Fruit fly (Drosophila melanogaster) whole organism, wandering third instar larva: ENCODE results near the gene CG31789.

Experiments used
- Abd-B ChIP-seq: fragments of >200 bp; optimal IDR thresholded peaks from 2 replicates; lab custom pipeline; 2017; ENCODE audit warnings: missing biosample characterization, missing genetic modification characterization
- CG32264 ChIP-seq: fragments of 200-800 bp; sonication (Bioruptor generic); optimal IDR thresholded peaks from 2 replicates; lab custom pipeline; 2016; ENCODE audit warnings: missing biosample characterization, missing genetic modification characterization
- CG9705 ChIP-seq: fragments of 200-800 bp; sonication (Bioruptor generic); optimal IDR thresholded peaks from 2 replicates; lab custom pipeline; 2018; ENCODE audit warnings: missing biosample characterization, mild to moderate bottlenecking, missing genetic modification characterization
- CrebA ChIP-seq: fragments of 200-800 bp; sonication (Bioruptor generic); optimal IDR thresholded peaks from 2 replicates; lab custom pipeline; 2016; ENCODE audit warnings: missing biosample characterization, mild to moderate bottlenecking, missing genetic modification characterization, borderline replicate concordance
- Dif ChIP-seq: fragments of 200-275, 200-300 bp; sonication (Bioruptor generic); optimal IDR thresholded peaks from 2 replicates; lab custom pipeline; 2018; ENCODE audit warnings: missing biosample characterization, missing genetic modification characterization; ENCODE audit not compliant: partially characterized antibody
- GATAd ChIP-seq: sonication (Bioruptor generic); optimal IDR thresholded peaks from 2 replicates; lab custom pipeline; 2016; ENCODE audit warnings: missing biosample characterization, missing genetic modification characterization
- HLH106 ChIP-seq: fragments of 200-800 bp; optimal IDR thresholded peaks from 3 replicates; lab custom pipeline; 2019; ENCODE audit warnings: missing biosample characterization, mild to moderate bottlenecking, missing genetic modification characterization, moderate library complexity
- Hnf4 ChIP-seq: fragments of 200-800 bp; sonication (Bioruptor generic); optimal IDR thresholded peaks from 2 replicates; lab custom pipeline; 2016; ENCODE audit warnings: missing biosample characterization, mild to moderate bottlenecking, missing genetic modification characterization
- Hr83 ChIP-seq: fragments of 200-300 bp; sonication (Bioruptor generic); optimal IDR thresholded peaks from 2 replicates; lab custom pipeline; 2016; ENCODE audit warnings: missing biosample characterization, mild to moderate bottlenecking, missing genetic modification characterization, moderate library complexity; ENCODE audit not compliant: poor library complexity, severe bottlenecking
- Jra ChIP-seq: sonication (Bioruptor generic); optimal IDR thresholded peaks from 2 replicates; lab custom pipeline; 2016; ENCODE audit warnings: missing biosample characterization, missing genetic modification characterization
- Myc ChIP-seq: fragments of >200 bp; optimal IDR thresholded peaks from 2 replicates; lab custom pipeline; 2017
- OdsH ChIP-seq: fragments of 200-800 bp; sonication (Bioruptor generic); optimal IDR thresholded peaks from 2 replicates; lab custom pipeline; 2016; ENCODE audit warnings: missing biosample characterization, mild to moderate bottlenecking, missing genetic modification characterization
- Rel ChIP-seq, 2 experiments: fragments of 200-800 bp; sonication (Bioruptor generic) in 1 of 2; optimal IDR thresholded peaks; 2 replicates in 1 of 2; 3 replicates in 1 of 2; lab custom pipeline; 2016 to 2019; ENCODE audit warnings: mild to moderate bottlenecking in 2 of 2, missing biosample characterization in 2 of 2, missing genetic modification characterization in 2 of 2, moderate library complexity in 1 of 2
- Sp1 ChIP-seq: fragments of 200-800 bp; sonication (Bioruptor generic); optimal IDR thresholded peaks from 3 replicates; lab custom pipeline; 2019; ENCODE audit warnings: missing biosample characterization, mild to moderate bottlenecking, missing genetic modification characterization, moderate library complexity
- br ChIP-seq: fragments of 200-800 bp; sonication (Bioruptor generic); optimal IDR thresholded peaks from 2 replicates; lab custom pipeline; 2016; ENCODE audit warnings: missing biosample characterization, missing genetic modification characterization
- dl ChIP-seq, 2 experiments: fragments of 175-275, 200-275 bp in 1 of 2; fragments of 200-275 bp in 1 of 2; sonication (Bioruptor generic); optimal IDR thresholded peaks; lab custom pipeline; 2018; ENCODE audit warnings: mild to moderate bottlenecking in 2 of 2, missing biosample characterization in 2 of 2, missing genetic modification characterization in 2 of 2, moderate library complexity in 2 of 2; ENCODE audit not compliant: partially characterized antibody in 2 of 2, insufficient read depth in 1 of 2
- dmrt93B ChIP-seq: fragments of 200-800 bp; sonication (Bioruptor generic); optimal IDR thresholded peaks from 2 replicates; lab custom pipeline; 2018; ENCODE audit warnings: missing biosample characterization, mild to moderate bottlenecking, missing genetic modification characterization
- dsf ChIP-seq: sonication (Bioruptor generic); optimal IDR thresholded peaks from 2 replicates; lab custom pipeline; 2016; ENCODE audit warnings: missing biosample characterization, missing genetic modification characterization, borderline replicate concordance
- ey ChIP-seq: fragments of 200-800 bp; sonication (Bioruptor generic); optimal IDR thresholded peaks from 2 replicates; lab custom pipeline; 2016; ENCODE audit warnings: missing biosample characterization, missing genetic modification characterization
- foxo ChIP-seq, 2 experiments: fragments of 200-800 bp; sonication (Bioruptor generic); optimal IDR thresholded peaks; 2 replicates in 1 of 2; 3 replicates in 1 of 2; lab custom pipeline; 2016 to 2017; ENCODE audit warnings: missing biosample characterization in 2 of 2, missing genetic modification characterization in 2 of 2
- fru ChIP-seq: fragments of 200-800 bp; sonication (Bioruptor generic); optimal IDR thresholded peaks from 3 replicates; lab custom pipeline; 2016; ENCODE audit warnings: missing biosample characterization, mild to moderate bottlenecking, missing genetic modification characterization
- h ChIP-seq: fragments of 200-800 bp; sonication (Bioruptor generic); optimal IDR thresholded peaks from 3 replicates; lab custom pipeline; 2016; ENCODE audit warnings: missing biosample characterization, mild to moderate bottlenecking, missing genetic modification characterization
- jim ChIP-seq: fragments of 175-275, 200-325 bp; sonication (Bioruptor generic); optimal IDR thresholded peaks from 2 replicates; lab custom pipeline; 2016; ENCODE audit warnings: missing biosample characterization, mild to moderate bottlenecking, missing genetic modification characterization
- pan ChIP-seq: fragments of >200 bp; optimal IDR thresholded peaks from 2 replicates; lab custom pipeline; 2017
- psq ChIP-seq: fragments of 200-800 bp; sonication (Bioruptor generic); optimal IDR thresholded peaks from 3 replicates; lab custom pipeline; 2017; ENCODE audit warnings: missing biosample characterization, mild to moderate bottlenecking, missing genetic modification characterization, moderate library complexity
- rgr ChIP-seq: fragments of 200-800 bp; sonication (Bioruptor generic); optimal IDR thresholded peaks from 3 replicates; lab custom pipeline; 2016; ENCODE audit warnings: missing biosample characterization, mild to moderate bottlenecking, missing genetic modification characterization
- sage ChIP-seq: fragments of 200-800 bp; sonication (Bioruptor generic); optimal IDR thresholded peaks from 2 replicates; lab custom pipeline; 2016; ENCODE audit warnings: missing biosample characterization, mild to moderate bottlenecking, missing genetic modification characterization
- sv ChIP-seq: fragments of 200-800 bp; sonication (Bioruptor generic); optimal IDR thresholded peaks from 3 replicates; lab custom pipeline; 2016; ENCODE audit warnings: missing biosample characterization, missing genetic modification characterization
- tai ChIP-seq: sonication (Bioruptor generic); optimal IDR thresholded peaks from 2 replicates; lab custom pipeline; 2016; ENCODE audit warnings: missing biosample characterization, missing genetic modification characterization
- usp ChIP-seq: fragments of >200 bp; optimal IDR thresholded peaks from 2 replicates; lab custom pipeline; 2017; ENCODE audit warnings: missing biosample characterization, missing genetic modification characterization
- woc ChIP-seq: sonication (Bioruptor generic); optimal IDR thresholded peaks from 2 replicates; lab custom pipeline; 2016; ENCODE audit warnings: missing biosample characterization, mild to moderate bottlenecking, missing genetic modification characterization

CG31789 gene

DNA sequence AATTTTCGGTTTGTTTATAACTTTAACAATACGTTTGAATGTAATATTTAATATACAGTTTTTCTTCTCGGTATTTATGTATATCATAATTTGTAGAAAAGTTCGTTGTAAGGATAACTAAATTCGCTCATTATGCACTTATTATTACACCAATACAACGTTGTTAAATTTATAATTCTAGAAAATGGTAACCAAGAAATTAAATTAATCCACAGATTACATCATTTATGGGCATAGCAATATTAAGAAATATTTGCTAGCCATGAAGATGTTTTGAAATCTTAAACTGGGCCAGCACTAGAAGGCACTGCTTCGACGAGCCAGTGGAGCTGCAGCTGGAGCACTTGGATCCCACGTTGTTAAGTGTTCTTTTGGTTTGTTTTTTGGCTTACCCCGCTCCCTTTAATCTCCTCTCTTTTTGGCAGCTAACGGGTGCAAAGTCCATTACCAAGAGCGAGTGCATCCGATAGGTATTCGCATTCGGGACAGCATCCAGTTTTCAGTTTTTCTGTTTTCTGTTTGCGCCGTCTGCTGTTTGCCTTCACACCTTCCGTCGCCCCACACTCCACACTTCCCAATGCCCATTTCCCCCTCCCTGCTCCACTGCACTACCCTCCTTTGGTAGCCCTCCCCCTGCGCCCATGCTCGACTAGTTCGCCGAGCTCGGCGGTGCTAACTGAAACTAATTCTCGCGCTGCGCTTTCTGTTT, 33.1 kb upstream of the CG31789 start:
- TF ChIP-seq CrebA = peak; percentile 47
- no peak for TF ChIP-seq usp (GFP tag; lab: Kevin White, UChicago)
- TF ChIP-seq h = no peak
- TF ChIP-seq fru = no peak
- TF ChIP-seq HLH106 (tag; lab: Kevin White, UChicago) = peak; percentile 7
- TF ChIP-seq dsf = no peak
- peak; percentile 83 for TF ChIP-seq woc (GFP tag; lab: Kevin White, UChicago)
- TF ChIP-seq Jra (GFP tag; lab: Kevin White, UChicago) = peak; percentile 29
- peak; percentile 36 for TF ChIP-seq tai
- no peak for TF ChIP-seq sv (GFP tag; lab: Kevin White, UChicago)
- peak; percentile 96 for TF ChIP-seq Hnf4 (GFP tag; lab: Kevin White, UChicago)
- peak; percentile 45 for TF ChIP-seq Rel (GFP tag; optimal IDR thresholded peaks at IDR 0.05; lab: Kevin White, UChicago)
- no peak for TF ChIP-seq Rel (tag; optimal IDR thresholded peaks at IDR 0.05; lab: Kevin White, UChicago)
- TF ChIP-seq psq = peak; percentile 63
- peak; percentile 14 for TF ChIP-seq Hr83 (GFP tag; lab: Kevin White, UChicago)
- TF ChIP-seq foxo (GFP tag; optimal IDR thresholded peaks at IDR 0.05; lab: Kevin White, UChicago) = peak in 1 of 2 experiments; percentile 8
- TF ChIP-seq OdsH (GFP tag; lab: Kevin White, UChicago) = no peak
- TF ChIP-seq Myc (lab: Kevin White, UChicago) = peak; percentile 85
- peak; percentile 86 for TF ChIP-seq jim (GFP tag; lab: Kevin White, UChicago)
- TF ChIP-seq rgr (GFP tag; lab: Kevin White, UChicago) = no peak
- no peak for TF ChIP-seq ey (GFP tag; lab: Kevin White, UChicago)

DNA sequence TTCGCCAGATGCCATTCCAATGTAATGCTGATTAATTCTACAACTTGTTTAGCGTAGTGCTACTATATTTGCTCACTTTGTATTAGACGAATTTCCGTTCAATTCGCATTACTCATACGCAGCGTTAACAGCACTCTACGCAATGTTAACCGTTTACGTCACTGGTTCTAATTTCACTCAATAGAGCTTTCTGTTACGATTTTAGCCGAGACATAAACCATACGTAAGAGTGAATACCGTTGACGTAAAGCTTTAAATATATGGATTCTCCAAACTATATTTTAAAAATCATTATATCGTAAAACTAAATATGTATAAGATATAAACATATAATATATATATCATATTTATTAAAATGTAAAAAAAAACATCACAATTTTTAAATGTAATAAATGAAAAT, 29.5 kb upstream of the CG31789 start:
- TF ChIP-seq GATAd (GFP tag; lab: Kevin White, UChicago) (no peak), dl (GFP tag; optimal IDR thresholded peaks at IDR 0.05; lab: Kevin White, UChicago; ENCODE audit: insufficient read depth in 1 of 2, partially characterized antibody in 2 of 2) (no peak), sage (GFP tag; lab: Kevin White, UChicago) (no peak), Hr83 (GFP tag; lab: Kevin White, UChicago) (no peak), usp (GFP tag; lab: Kevin White, UChicago) (no peak), Abd-B (GFP tag; lab: Kevin White, UChicago) (no peak), Sp1 (GFP tag; lab: Kevin White, UChicago) (no peak), Rel (GFP tag; optimal IDR thresholded peaks at IDR 0.05; lab: Kevin White, UChicago) (no peak), Rel (tag; optimal IDR thresholded peaks at IDR 0.05; lab: Kevin White, UChicago) (no peak), CG32264 (no peak), jim (GFP tag; lab: Kevin White, UChicago) (no peak), pan (lab: Kevin White, UChicago) (no peak), psq (no peak), dmrt93B (no peak), foxo (GFP tag; optimal IDR thresholded peaks at IDR 0.05; lab: Kevin White, UChicago) (no peak), HLH106 (tag; lab: Kevin White, UChicago) (no peak), tai (no peak), br (GFP tag; lab: Kevin White, UChicago) (no peak), OdsH (GFP tag; lab: Kevin White, UChicago) (no peak), sv (GFP tag; lab: Kevin White, UChicago) (no peak), Jra (GFP tag; lab: Kevin White, UChicago) (no peak)

DNA sequence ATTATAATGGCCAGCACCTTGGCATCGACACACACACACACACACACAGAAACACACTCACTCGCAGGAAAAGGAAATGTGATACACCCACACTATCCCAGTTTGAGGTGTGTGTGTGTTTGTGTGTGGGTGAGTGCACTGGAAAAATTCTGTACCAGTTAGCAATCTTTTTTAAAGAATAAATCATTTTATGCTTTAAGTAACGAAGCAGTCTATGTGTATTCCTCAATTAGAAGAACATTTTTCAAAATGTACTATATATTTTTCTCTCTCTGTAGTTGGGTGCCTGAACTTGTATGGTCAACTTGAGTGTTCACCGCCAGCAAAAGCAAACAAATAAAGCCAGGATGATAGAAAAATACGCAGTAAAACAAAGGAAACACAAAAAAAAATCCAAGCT, 21.1 kb upstream of the CG31789 start:
- TF ChIP-seq foxo (GFP tag; optimal IDR thresholded peaks at IDR 0.05; lab: Kevin White, UChicago) (no peak), rgr (GFP tag; lab: Kevin White, UChicago) (no peak), CG9705 (GFP tag; lab: Kevin White, UChicago) (no peak), dl (GFP tag; optimal IDR thresholded peaks at IDR 0.05; lab: Kevin White, UChicago; ENCODE audit: insufficient read depth in 1 of 2, partially characterized antibody in 2 of 2) (no peak), dsf (no peak), h (no peak), HLH106 (tag; lab: Kevin White, UChicago) (no peak), br (GFP tag; lab: Kevin White, UChicago) (no peak), woc (GFP tag; lab: Kevin White, UChicago) (no peak), pan (lab: Kevin White, UChicago) (no peak), Dif (GFP tag; lab: Kevin White, UChicago) (no peak), Hr83 (GFP tag; lab: Kevin White, UChicago) (no peak), CG32264 (no peak), sv (GFP tag; lab: Kevin White, UChicago) (no peak), fru (no peak)
- TF ChIP-seq, all 38 proteins: peak for 0
